Worm (Caenorhabditis elegans): ENCODE results near the gene K06A9.3.

The K06A9.3 gene

ce11 chrX:1503698-1504501, 31.3 kb downstream of the K06A9.3 start (continued):
- TF ChIP-seq hlh-11 (tag; optimal IDR thresholded peaks at IDR 0.05) (peak; percentile 32), ceh-20 (GFP tag; IDR thresholded peaks at IDR 0.05) (0 out of 2 replicates have a peak, but pooled peaks have one; percentile 8), F44E2.7 (GFP tag; IDR thresholded peaks at IDR 0.05) (no peak), nhr-25 (tag; optimal IDR thresholded peaks at IDR 0.05; ENCODE audit: borderline replicate concordance, insufficient read depth) (no peak), lin-39 (tag; optimal IDR thresholded peaks at IDR 0.05) (peak; percentile 51), nhr-11 (tag; optimal IDR thresholded peaks at IDR 0.05) (no peak), nhr-111 (GFP tag; optimal IDR thresholded peaks at IDR 0.05) (peak; percentile 52), duxl-1 (tag; optimal IDR thresholded peaks at IDR 0.05; ENCODE audit: poor library complexity) (peak; percentile 32), php-3 (GFP tag; IDR thresholded peaks at IDR 0.05) (peak; percentile 78), mdt-29 (GFP tag; IDR thresholded peaks at IDR 0.05) (peak; percentile 72), mdl-1 (tag; optimal IDR thresholded peaks at IDR 0.05) (no peak), pha-4 (GFP tag; IDR thresholded peaks at IDR 0.05) (peak; percentile 49; the same call in 1 of the 2 replicates), pha-4 (tag; optimal IDR thresholded peaks at IDR 0.05) (peak; percentile 86)

- TF ChIP-seq egl-43 (GFP tag; IDR thresholded peaks at IDR 0.05) (0 out of 2 replicates have a peak, but pooled peaks have one; percentile 50), nhr-42 (GFP tag; IDR thresholded peaks at IDR 0.05) (no peak), set-16 (GFP tag; IDR thresholded peaks at IDR 0.05) (peak; percentile 61)
Measured at ce11 chrX:1502914-1503313, 32.2 kb downstream of the K06A9.3 start.

- TF ChIP-seq unc-62 (GFP tag; optimal IDR thresholded peaks at IDR 0.05 in 1 of 2) (peak in 1 of 2 experiments; percentile 48), unc-62 (tag; optimal IDR thresholded peaks at IDR 0.05) (no peak), mxl-3 (GFP tag; optimal IDR thresholded peaks at IDR 0.05) (no peak)
Measured at ce11 chrX:1502490-1502889, 32.7 kb downstream of the K06A9.3 start, which contains the start of gene F09E10.1. F09E10.1 (plus strand) TSS chrX:1502790.

ce11 chrX:1501752-1502151, 33.4 kb downstream of the K06A9.3 start, which contains the start of gene F09E10.7:
F09E10.7 (minus strand) TSS chrX:1501852.
- TF ChIP-seq T26A8.4 (GFP tag; IDR thresholded peaks at IDR 0.05), result no peak
- TF ChIP-seq lin-13 (GFP tag; optimal IDR thresholded peaks at IDR 0.05), result no peak
- TF ChIP-seq zip-2 (tag; optimal IDR thresholded peaks at IDR 0.05), result no peak
- TF ChIP-seq Y105C5A.15 (GFP tag; IDR thresholded peaks at IDR 0.05), result no peak
- no peak for TF ChIP-seq sdz-12 (GFP tag; optimal IDR thresholded peaks at IDR 0.05)
- TF ChIP-seq hlh-11 (tag; optimal IDR thresholded peaks at IDR 0.05), result no peak

ce11 chrX:1499499-1499898, 35.7 kb downstream of the K06A9.3 start:
- TF ChIP-seq fos-1 (tag; optimal IDR thresholded peaks at IDR 0.05) (no peak), nhr-11 (tag; optimal IDR thresholded peaks at IDR 0.05) (no peak), fkh-10 (GFP tag; optimal IDR thresholded peaks at IDR 0.05) (no peak), dve-1 (tag; optimal IDR thresholded peaks at IDR 0.05; ENCODE audit: insufficient read depth) (no peak), ztf-11 (tag; optimal IDR thresholded peaks at IDR 0.05) (no peak), daf-8 (GFP tag; IDR thresholded peaks at IDR 0.05) (no peak), skn-1 (tag; optimal IDR thresholded peaks at IDR 0.05) (no peak), ceh-44 (GFP tag; IDR thresholded peaks at IDR 0.05) (no peak), unc-39 (tag; optimal IDR thresholded peaks at IDR 0.05) (no peak), T26A8.4 (GFP tag; IDR thresholded peaks at IDR 0.05) (no peak), jun-1 (tag; optimal IDR thresholded peaks at IDR 0.05) (no peak), hif-1 (tag; optimal IDR thresholded peaks at IDR 0.05) (no peak), lin-38 (GFP tag; IDR thresholded peaks at IDR 0.05) (no peak), tag-97 (GFP tag; IDR thresholded peaks at IDR 0.05) (no peak), nhr-42 (GFP tag; IDR thresholded peaks at IDR 0.05) (no peak)
